Worm (Caenorhabditis elegans) whole organism, mixed stage, embryonic: ENCODE data around the gene tag-10.

Source experiments
- M03D4.4 ChIP-seq: sonication (generic microtip); optimal IDR thresholded peaks from 2 replicates; lab custom pipeline; 2017; ENCODE audit warnings: mild to moderate bottlenecking, missing genetic modification characterization, missing compliant biosample characterization
- blmp-1 ChIP-seq: fragments of 150-350 bp; optimal IDR thresholded peaks from 2 replicates; lab custom pipeline; 2014; ENCODE audit warnings: missing biosample characterization, missing genetic modification characterization
- ceh-39 ChIP-seq: fragments of 150-350 bp; optimal IDR thresholded peaks from 2 replicates; lab custom pipeline; 2014; ENCODE audit warnings: missing biosample characterization, missing genetic modification characterization
- ceh-83 ChIP-seq: fragments of 200-800 bp; sonication (Bioruptor generic); optimal IDR thresholded peaks from 2 replicates; lab custom pipeline; 2018; ENCODE audit warnings: mild to moderate bottlenecking, missing genetic modification characterization, missing compliant biosample characterization
- ces-1 ChIP-seq: fragments of 150-350 bp; optimal IDR thresholded peaks from 2 replicates; lab custom pipeline; 2014; ENCODE audit warnings: missing biosample characterization, missing genetic modification reagents, missing genetic modification characterization
- cnd-1 ChIP-seq: fragments of 200-800 bp; sonication (Bioruptor generic); optimal IDR thresholded peaks from 2 replicates; lab custom pipeline; 2018; ENCODE audit warnings: mild to moderate bottlenecking, missing genetic modification characterization, missing compliant biosample characterization
- drap-1 ChIP-seq: fragments of 200-800 bp; sonication (Bioruptor generic); optimal IDR thresholded peaks from 3 replicates; lab custom pipeline; 2018; ENCODE audit warnings: mild to moderate bottlenecking, missing genetic modification characterization, missing compliant biosample characterization
- elt-1 ChIP-seq: sonication (generic microtip); optimal IDR thresholded peaks from 2 replicates; lab custom pipeline; 2017; ENCODE audit warnings: missing genetic modification characterization, mild to moderate bottlenecking, missing compliant biosample characterization, antibody characterized with exemption, moderate library complexity, borderline replicate concordance; ENCODE audit not compliant: insufficient read depth
- flh-1 ChIP-seq: fragments of 200-800 bp; sonication (Bioruptor generic); optimal IDR thresholded peaks from 2 replicates; lab custom pipeline; 2018; ENCODE audit warnings: mild to moderate bottlenecking, missing genetic modification characterization, moderate library complexity, missing compliant biosample characterization
- ham-2 ChIP-seq: fragments of 200-800 bp; sonication (Bioruptor generic); optimal IDR thresholded peaks from 2 replicates; lab custom pipeline; 2018; ENCODE audit warnings: mild to moderate bottlenecking, missing genetic modification characterization, missing compliant biosample characterization
- hlh-1 ChIP-seq: fragments of 150-350 bp; optimal IDR thresholded peaks from 2 replicates; lab custom pipeline; 2014; ENCODE audit warnings: missing biosample characterization, missing genetic modification reagents, missing genetic modification characterization
- lin-13 ChIP-seq: fragments of 150-350 bp; optimal IDR thresholded peaks from 2 replicates; lab custom pipeline; 2014; ENCODE audit warnings: missing biosample characterization, missing genetic modification characterization
- lin-32 ChIP-seq: fragments of 200-800 bp; sonication (Bioruptor generic); optimal IDR thresholded peaks from 2 replicates; lab custom pipeline; 2018; ENCODE audit warnings: mild to moderate bottlenecking, missing genetic modification characterization, missing compliant biosample characterization
- lsy-2 ChIP-seq: fragments of 150-350 bp; optimal IDR thresholded peaks from 2 replicates; lab custom pipeline; 2014; ENCODE audit warnings: missing biosample characterization, missing genetic modification characterization
- mab-5 ChIP-seq: fragments of 150-350 bp; optimal IDR thresholded peaks from 2 replicates; lab custom pipeline; 2014; ENCODE audit warnings: missing biosample characterization, missing genetic modification characterization
- mep-1 ChIP-seq: fragments of 150-350 bp; optimal IDR thresholded peaks from 2 replicates; lab custom pipeline; 2017; ENCODE audit warnings: missing biosample characterization, missing genetic modification reagents, missing genetic modification characterization, inconsistent platforms
- mls-2 ChIP-seq: sonication (generic microtip); optimal IDR thresholded peaks from 2 replicates; lab custom pipeline; 2016; ENCODE audit warnings: mild to moderate bottlenecking, missing genetic modification characterization, moderate library complexity, missing compliant biosample characterization
- nhr-12 ChIP-seq: fragments of 150-350 bp; optimal IDR thresholded peaks from 2 replicates; lab custom pipeline; 2014; ENCODE audit warnings: missing biosample characterization, missing genetic modification characterization
- nhr-2 ChIP-seq: fragments of 150-350 bp; optimal IDR thresholded peaks from 2 replicates; lab custom pipeline; 2014; ENCODE audit warnings: missing biosample characterization, missing genetic modification characterization
- nhr-237 ChIP-seq: fragments of 150-350 bp; optimal IDR thresholded peaks from 2 replicates; lab custom pipeline; 2014; ENCODE audit warnings: missing biosample characterization, missing genetic modification characterization
- nhr-28 ChIP-seq: fragments of 150-350 bp; optimal IDR thresholded peaks from 2 replicates; lab custom pipeline; 2014; ENCODE audit warnings: missing biosample characterization, missing genetic modification characterization
- nhr-76 ChIP-seq: sonication (generic microtip); optimal IDR thresholded peaks from 2 replicates; lab custom pipeline; 2017; ENCODE audit warnings: missing biosample characterization, missing genetic modification characterization
- sem-2 ChIP-seq: fragments of 200-800 bp; sonication (Bioruptor generic); optimal IDR thresholded peaks from 2 replicates; lab custom pipeline; 2018; ENCODE audit warnings: mild to moderate bottlenecking, missing genetic modification characterization, missing compliant biosample characterization
- snpc-4 ChIP-seq: fragments of 150-350 bp; optimal IDR thresholded peaks from 2 replicates; lab custom pipeline; 2014; ENCODE audit warnings: missing biosample characterization, missing genetic modification characterization
- sptf-1 ChIP-seq: sonication (generic microtip); optimal IDR thresholded peaks from 2 replicates; lab custom pipeline; 2017; ENCODE audit warnings: mild to moderate bottlenecking, missing genetic modification characterization, moderate library complexity, missing compliant biosample characterization
- tbx-8 ChIP-seq: fragments of 200-800 bp; sonication (Bioruptor generic); optimal IDR thresholded peaks from 2 replicates; lab custom pipeline; 2018; ENCODE audit warnings: mild to moderate bottlenecking, missing genetic modification characterization, moderate library complexity, missing compliant biosample characterization
- unc-120 ChIP-seq: sonication (generic microtip); optimal IDR thresholded peaks from 2 replicates; lab custom pipeline; 2017; ENCODE audit warnings: missing genetic modification characterization, missing compliant biosample characterization; ENCODE audit not compliant: poor library complexity, severe bottlenecking
- unc-39 ChIP-seq: fragments of 150-350 bp; optimal IDR thresholded peaks from 2 replicates; lab custom pipeline; 2014; ENCODE audit warnings: missing biosample characterization, missing genetic modification characterization
- unc-62 ChIP-seq: fragments of 150-350 bp; optimal IDR thresholded peaks from 2 replicates; lab custom pipeline; 2014; ENCODE audit warnings: missing biosample characterization, missing genetic modification reagents, missing genetic modification characterization
- zip-8 ChIP-seq: fragments of 150-350 bp; optimal IDR thresholded peaks from 2 replicates; lab custom pipeline; 2014; ENCODE audit warnings: missing biosample characterization, missing genetic modification characterization
- ztf-11 ChIP-seq: fragments of 150-350 bp; optimal IDR thresholded peaks from 2 replicates; lab custom pipeline; 2014; ENCODE audit warnings: missing biosample characterization, missing genetic modification characterization

The tag-10 gene

DNA sequence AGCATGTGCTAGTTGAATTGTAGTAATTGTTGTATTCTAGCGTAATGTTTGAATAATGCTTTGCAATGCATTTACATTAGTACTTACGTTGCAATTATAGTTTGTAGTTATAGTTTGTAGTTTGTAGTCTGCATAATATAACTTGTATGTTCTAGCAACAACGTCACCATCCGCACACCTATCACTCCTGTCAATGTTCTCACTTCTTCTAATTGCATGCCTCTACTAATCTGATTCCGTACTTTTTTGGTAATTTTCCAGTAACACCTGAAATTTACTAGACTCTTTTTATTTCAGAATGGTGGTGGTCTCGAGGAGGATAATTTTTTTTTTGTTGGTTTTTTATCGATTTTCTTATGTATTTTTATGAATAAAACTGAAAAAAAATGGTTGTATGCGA, 4.2 kb downstream of the tag-10 start:
- TF ChIP-seq sptf-1 (tag; lab: Kevin White, UChicago): no peak
- TF ChIP-seq flh-1 (GFP tag; lab: Kevin White, UChicago): no peak
- no peak for TF ChIP-seq snpc-4
- no peak for TF ChIP-seq nhr-28 (tag; lab: Kevin White, UChicago)
- TF ChIP-seq M03D4.4 (tag; lab: Kevin White, UChicago): no peak
- TF ChIP-seq elt-1 (tag; lab: Kevin White, UChicago): no peak
- no peak for TF ChIP-seq mep-1 (tag; lab: Kevin White, UChicago)
- no peak for TF ChIP-seq drap-1
- TF ChIP-seq ceh-39 (tag; lab: Kevin White, UChicago): no peak
- no peak for TF ChIP-seq lin-32 (GFP tag; lab: Kevin White, UChicago)
- no peak for TF ChIP-seq hlh-1 (tag; lab: Kevin White, UChicago)
- TF ChIP-seq lin-13 (tag; lab: Kevin White, UChicago): no peak
- TF ChIP-seq unc-62 (GFP tag; lab: Kevin White, UChicago): no peak
- no peak for TF ChIP-seq tbx-8 (GFP tag; lab: Kevin White, UChicago)

DNA sequence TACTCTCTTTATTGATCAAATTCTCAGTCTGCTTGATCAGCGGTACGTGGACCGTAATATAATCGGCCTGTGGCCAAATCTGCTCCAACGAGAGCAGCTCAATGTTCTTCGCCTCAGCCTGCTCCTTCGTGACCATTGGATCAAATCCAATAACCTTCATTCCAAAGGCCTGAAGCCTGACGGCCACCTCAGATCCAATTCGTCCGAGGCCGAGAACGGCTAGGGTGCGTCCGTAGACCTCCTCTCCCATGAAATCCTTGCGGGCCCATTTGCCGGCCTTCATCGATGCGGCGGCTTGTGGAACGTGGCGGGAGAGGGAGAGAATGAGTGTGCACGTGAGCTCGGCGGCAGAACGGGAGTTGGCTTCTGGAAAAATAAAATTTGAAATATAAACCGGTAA, 5.1 kb downstream of the tag-10 start:
- TF ChIP-seq M03D4.4 (tag; lab: Kevin White, UChicago): no peak
- TF ChIP-seq nhr-76: no peak
- TF ChIP-seq cnd-1 (tag; lab: Kevin White, UChicago): no peak
- TF ChIP-seq snpc-4: no peak
- no peak for TF ChIP-seq nhr-12 (tag; lab: Kevin White, UChicago)
- no peak for TF ChIP-seq ceh-83 (GFP tag; lab: Kevin White, UChicago)
- no peak for TF ChIP-seq drap-1
- no peak for TF ChIP-seq unc-39 (tag; lab: Kevin White, UChicago)
- no peak for TF ChIP-seq lin-13 (tag; lab: Kevin White, UChicago)
- no peak for TF ChIP-seq unc-62 (GFP tag; lab: Kevin White, UChicago)
- TF ChIP-seq mep-1 (tag; lab: Kevin White, UChicago): no peak
- TF ChIP-seq lsy-2 (tag; lab: Kevin White, UChicago): no peak
- no peak for TF ChIP-seq ham-2 (GFP tag; lab: Kevin White, UChicago)
- no peak for TF ChIP-seq sem-2 (GFP tag; lab: Kevin White, UChicago)
- no peak for TF ChIP-seq elt-1 (tag; lab: Kevin White, UChicago)
- TF ChIP-seq mab-5 (tag; lab: Kevin White, UChicago): no peak
- TF ChIP-seq mls-2 (tag; lab: Kevin White, UChicago): no peak

DNA sequence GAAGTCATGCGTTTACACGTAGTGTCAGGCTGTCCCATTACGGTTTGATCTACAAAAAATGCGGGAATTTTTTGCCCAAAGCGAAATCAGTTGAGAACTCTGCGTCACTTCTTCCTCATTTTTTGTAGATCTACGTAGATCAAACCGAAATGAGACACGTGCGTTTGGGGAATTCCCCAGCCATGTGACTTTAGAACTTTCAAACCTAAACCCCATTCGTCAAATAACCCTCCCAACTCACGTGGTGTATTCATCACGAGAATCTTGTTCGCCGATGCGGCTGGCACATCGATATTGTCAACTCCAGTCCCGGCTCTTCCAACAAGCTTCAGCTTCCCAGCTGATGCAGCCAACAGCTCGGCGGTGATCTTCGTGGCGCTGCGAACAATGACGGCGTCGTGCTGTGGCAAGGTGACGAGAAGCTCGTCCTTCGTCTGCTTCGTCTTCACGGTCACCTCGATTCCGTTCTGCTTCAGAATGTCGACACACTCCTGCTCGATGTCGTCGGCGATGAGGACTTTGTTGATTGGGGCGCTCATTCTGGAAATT, 5.6 kb downstream of the tag-10 start, which contains the start of gene phdh-1:
Gene phdh-1 (minus strand): TSS at position 540 of the 549 bp plus-strand sequence.
- TF ChIP-seq unc-120: no peak
- no peak for TF ChIP-seq zip-8 (tag; lab: Kevin White, UChicago)
- no peak for TF ChIP-seq nhr-237
- TF ChIP-seq blmp-1: no peak
- TF ChIP-seq flh-1 (GFP tag; lab: Kevin White, UChicago): no peak
- no peak for TF ChIP-seq M03D4.4 (tag; lab: Kevin White, UChicago)
- no peak for TF ChIP-seq mep-1 (tag; lab: Kevin White, UChicago)
- no peak for TF ChIP-seq mls-2 (tag; lab: Kevin White, UChicago)
- no peak for TF ChIP-seq ham-2 (GFP tag; lab: Kevin White, UChicago)

DNA sequence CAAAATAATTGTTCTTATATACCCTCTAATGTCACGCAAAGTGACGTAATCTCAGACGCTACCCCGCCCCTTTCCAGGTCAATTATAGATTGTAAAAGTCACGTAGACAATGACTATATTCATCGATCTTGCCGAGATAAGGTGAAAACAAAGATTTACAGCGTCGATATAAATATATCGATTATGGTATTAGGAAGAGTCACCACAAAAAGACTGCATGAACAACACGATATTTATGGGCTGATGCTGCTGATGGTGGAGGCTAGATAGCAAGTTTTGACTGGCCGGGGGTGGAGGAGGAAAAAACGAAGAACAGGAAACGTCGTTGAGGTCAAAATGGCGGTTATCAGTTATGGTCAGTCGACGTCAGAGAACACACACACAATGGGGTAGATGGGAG, 6.2 kb downstream of the tag-10 start:
- TF ChIP-seq nhr-28 (tag; lab: Kevin White, UChicago) (no peak), ceh-39 (tag; lab: Kevin White, UChicago) (peak; percentile 45), unc-62 (GFP tag; lab: Kevin White, UChicago) (no peak), snpc-4 (no peak), flh-1 (GFP tag; lab: Kevin White, UChicago) (no peak), ztf-11 (tag; lab: Kevin White, UChicago) (no peak), elt-1 (tag; lab: Kevin White, UChicago) (peak; percentile 96)

DNA sequence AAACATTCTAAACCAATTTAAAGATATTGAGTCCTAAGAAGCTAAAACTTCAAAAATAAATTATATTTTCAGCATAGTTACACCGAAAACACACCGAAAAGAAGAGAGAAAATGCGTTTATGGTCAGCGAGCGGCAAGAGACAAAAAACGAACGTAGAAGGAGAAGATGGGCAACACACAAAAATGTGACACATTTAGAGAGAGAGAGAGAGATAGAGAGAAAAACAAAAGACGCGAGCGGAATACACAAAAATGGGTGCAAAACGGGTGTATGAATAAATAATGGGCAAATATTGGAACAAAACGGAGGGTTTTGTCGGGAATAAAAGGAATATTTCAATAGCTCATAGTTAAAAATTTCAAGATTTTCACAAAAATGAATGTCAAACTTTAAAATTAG, 7.8 kb downstream of the tag-10 start:
- TF ChIP-seq unc-62 (GFP tag; lab: Kevin White, UChicago): peak; percentile 11
- no peak for TF ChIP-seq zip-8 (tag; lab: Kevin White, UChicago)
- peak; percentile 25 for TF ChIP-seq ces-1 (GFP tag; lab: Kevin White, UChicago)
- TF ChIP-seq nhr-2 (tag; lab: Kevin White, UChicago): no peak
